Fruit fly (Drosophila melanogaster): ENCODE measurements around the gene CG32266.

Gene CG32266

dm6 chr3L:3825485-3825813 lies 34.8 kb downstream of the CG32266 start:
- TF ChIP-seq CG17801 (GFP tag; optimal IDR thresholded peaks at IDR 0.05; ENCODE audit: partially characterized antibody) = no peak

dm6 chr3L:3825884-3826283 lies 35.3 kb downstream of the CG32266 start:
- no peak for TF ChIP-seq CG17801 (GFP tag; optimal IDR thresholded peaks at IDR 0.05; ENCODE audit: partially characterized antibody)

dm6 chr3L:3826541-3826940 lies 35.9 kb downstream of the CG32266 start:
- no peak for TF ChIP-seq CG17801 (GFP tag; optimal IDR thresholded peaks at IDR 0.05; ENCODE audit: partially characterized antibody)

- no peak for TF ChIP-seq CG17801 (GFP tag; optimal IDR thresholded peaks at IDR 0.05; ENCODE audit: partially characterized antibody)
Measured at dm6 chr3L:3828111-3828510, 37.5 kb downstream of the CG32266 start.

All from ovary, adult (tissue).